Worm (Caenorhabditis elegans): ENCODE results near the gene F40D4.17.

- TF ChIP-seq zag-1 (tag; optimal IDR thresholded peaks at IDR 0.05) = no peak
- TF ChIP-seq egl-27 (tag; optimal IDR thresholded peaks at IDR 0.05) = no peak
- no peak for TF ChIP-seq elt-3 (tag; optimal IDR thresholded peaks at IDR 0.05)
- TF ChIP-seq ceh-16 (tag; optimal IDR thresholded peaks at IDR 0.05) = no peak
- TF ChIP-seq ztf-1 (GFP tag; conservative IDR thresholded peaks at IDR 0.05) = no peak
- TF ChIP-seq ama-1 (optimal IDR thresholded peaks at IDR 0.05) = no peak
- no peak for TF ChIP-seq aly-2 (tag; optimal IDR thresholded peaks at IDR 0.05)
- TF ChIP-seq alr-1 (tag; optimal IDR thresholded peaks at IDR 0.05) = no peak
- no peak for TF ChIP-seq ZK546.5 (tag; optimal IDR thresholded peaks at IDR 0.05)
- no peak for TF ChIP-seq lin-39 (tag; optimal IDR thresholded peaks at IDR 0.05)
- TF ChIP-seq unc-62 (GFP tag; optimal IDR thresholded peaks at IDR 0.05) = no peak
- no peak for TF ChIP-seq lsy-2 (tag; optimal IDR thresholded peaks at IDR 0.05)
- no peak for TF ChIP-seq skn-1 (tag; optimal IDR thresholded peaks at IDR 0.05)
Measured at ce11 chrV:17154944-17155343, 290 bp downstream of the F40D4.17 start.
